Worm (Caenorhabditis elegans) whole organism, mixed stage, embryonic: Measurements from ENCODE around the gene pgap-2.

Experiments used
- ces-1 ChIP-seq: fragments of 150-350 bp; optimal IDR thresholded peaks from 2 replicates; lab custom pipeline; 2014; ENCODE audit warnings: missing biosample characterization, missing genetic modification reagents, missing genetic modification characterization
- drap-1 ChIP-seq: fragments of 200-800 bp; sonication (Bioruptor generic); optimal IDR thresholded peaks from 3 replicates; lab custom pipeline; 2018; ENCODE audit warnings: mild to moderate bottlenecking, missing genetic modification characterization, missing compliant biosample characterization
- mep-1 ChIP-seq: fragments of 150-350 bp; optimal IDR thresholded peaks from 2 replicates; lab custom pipeline; 2017; ENCODE audit warnings: missing biosample characterization, missing genetic modification reagents, missing genetic modification characterization, inconsistent platforms
- pha-4 ChIP-seq: fragments of 150-350 bp; optimal IDR thresholded peaks from 2 replicates; lab custom pipeline; 2018; ENCODE audit warnings: missing biosample characterization, missing genetic modification reagents, missing genetic modification characterization
- tbx-8 ChIP-seq: fragments of 200-800 bp; sonication (Bioruptor generic); optimal IDR thresholded peaks from 2 replicates; lab custom pipeline; 2018; ENCODE audit warnings: mild to moderate bottlenecking, missing genetic modification characterization, moderate library complexity, missing compliant biosample characterization
- unc-62 ChIP-seq: fragments of 150-350 bp; optimal IDR thresholded peaks from 2 replicates; lab custom pipeline; 2014; ENCODE audit warnings: missing biosample characterization, missing genetic modification reagents, missing genetic modification characterization
- zip-8 ChIP-seq: fragments of 150-350 bp; optimal IDR thresholded peaks from 2 replicates; lab custom pipeline; 2014; ENCODE audit warnings: missing biosample characterization, missing genetic modification characterization

DNA sequence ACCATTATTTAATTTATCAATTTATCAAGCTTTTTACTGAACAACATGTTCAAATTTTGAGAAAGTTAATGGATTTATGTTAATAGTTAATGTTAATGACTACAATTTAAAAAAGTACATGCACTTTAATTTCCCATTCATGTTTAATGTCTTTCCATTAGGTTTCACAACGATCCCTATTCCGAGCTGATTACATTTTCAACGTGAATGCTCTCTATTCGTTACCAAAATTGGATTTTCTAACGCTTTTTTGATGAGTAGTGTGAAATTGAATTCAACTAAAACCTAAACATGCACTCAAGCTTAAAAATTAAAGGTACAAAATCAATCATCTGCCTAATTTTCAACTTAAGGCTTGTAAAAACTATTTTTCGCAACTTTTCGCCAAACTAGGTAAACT, 47.9 kb upstream of the pgap-2 start:
- TF ChIP-seq tbx-8 (GFP tag; lab: Kevin White, UChicago): no peak
- no peak for TF ChIP-seq zip-8
- TF ChIP-seq mep-1 (tag; lab: Kevin White, UChicago): no peak
- TF ChIP-seq unc-62: no peak
- peak; percentile 75 for TF ChIP-seq ces-1 (GFP tag; lab: Kevin White, UChicago)
- no peak for TF ChIP-seq drap-1 (GFP tag; lab: Kevin White, UChicago)
- TF ChIP-seq pha-4 (tag; lab: Kevin White, UChicago): no peak
